Fruit fly (Drosophila melanogaster): Measurements from ENCODE around the gene mRpL47.

The mRpL47 gene

dm6 chr3R:9501489-9502415, 14.0 kb downstream of the mRpL47 start (continued):
- TF ChIP-seq CG12769 (tag; optimal IDR thresholded peaks at IDR 0.05) = peak; percentile 75
- TF ChIP-seq gro (GFP tag; optimal IDR thresholded peaks at IDR 0.05) = no peak
- TF ChIP-seq usp (GFP tag; optimal IDR thresholded peaks at IDR 0.05) = no peak
- peak; percentile 46 for TF ChIP-seq kni (GFP tag; optimal IDR thresholded peaks at IDR 0.05)
- TF ChIP-seq CG2678 (tag; optimal IDR thresholded peaks at IDR 0.05) = no peak
- no peak for TF ChIP-seq trem (tag; optimal IDR thresholded peaks at IDR 0.05)
- peak; percentile 63 for TF ChIP-seq exex (tag; optimal IDR thresholded peaks at IDR 0.05)
- no peak for TF ChIP-seq wek (GFP tag; optimal IDR thresholded peaks at IDR 0.05)
- TF ChIP-seq Meics (GFP tag; optimal IDR thresholded peaks at IDR 0.05) = no peak
- TF ChIP-seq CG31224 (GFP tag; IDR thresholded peaks at IDR 0.05) = peak; percentile 26; the same call in 1 of the 2 replicates
- no peak for TF ChIP-seq CG17328 (GFP tag; IDR thresholded peaks at IDR 0.05)
- no peak for TF ChIP-seq CG13287 (GFP tag; IDR thresholded peaks at IDR 0.05; ENCODE audit: partially characterized antibody)
- no peak for TF ChIP-seq CG4328 (GFP tag; optimal IDR thresholded peaks at IDR 0.05)
- no peak for TF ChIP-seq BtbVII (GFP tag; optimal IDR thresholded peaks at IDR 0.05)
- no peak for TF ChIP-seq pum (GFP tag; optimal IDR thresholded peaks at IDR 0.05)
- TF ChIP-seq esg (GFP tag; conservative IDR thresholded peaks at IDR 0.05) = no peak
- TF ChIP-seq CG4282 (GFP tag; optimal IDR thresholded peaks at IDR 0.05) = no peak
- no peak for TF ChIP-seq CG12155 (GFP tag; optimal IDR thresholded peaks at IDR 0.05)
- TF ChIP-seq CG1024 (GFP tag; IDR thresholded peaks at IDR 0.05) = no peak
- peak; percentile 24 for TF ChIP-seq mirr (GFP tag; optimal IDR thresholded peaks at IDR 0.05)
- no peak for TF ChIP-seq ewg (GFP tag; optimal IDR thresholded peaks at IDR 0.05)
- 0 out of 2 replicates have a peak, but pooled peaks have one; percentile 7 for TF ChIP-seq CG9932 (GFP tag; IDR thresholded peaks at IDR 0.05)
- no peak for TF ChIP-seq Pdp1 (GFP tag; optimal IDR thresholded peaks at IDR 0.05)
- peak in 1 of 2 experiments; percentile 45 for TF ChIP-seq Trl (optimal IDR thresholded peaks at IDR 0.05)
- no peak for TF ChIP-seq Trl (GFP tag; optimal IDR thresholded peaks at IDR 0.05)
- TF ChIP-seq fd3F (GFP tag; optimal IDR thresholded peaks at IDR 0.05) = no peak
- TF ChIP-seq CG11695 (GFP tag; IDR thresholded peaks at IDR 0.05) = no peak
- no peak for TF ChIP-seq CG8290 (GFP tag; optimal IDR thresholded peaks at IDR 0.05)
- TF ChIP-seq CG8290 (tag; optimal IDR thresholded peaks at IDR 0.05) = no peak
- no peak for TF ChIP-seq Lim3 (GFP tag; IDR thresholded peaks at IDR 0.05)
- no peak for TF ChIP-seq CG10321 (GFP tag; IDR thresholded peaks at IDR 0.05)
- TF ChIP-seq CG32532 (GFP tag; IDR thresholded peaks at IDR 0.05) = peak; percentile 14; the same call in 1 of the 2 replicates
- 0 out of 2 replicates have a peak, but pooled peaks have one; percentile 11 for TF ChIP-seq chm (GFP tag; IDR thresholded peaks at IDR 0.05)
- TF ChIP-seq CG5180 (GFP tag; optimal IDR thresholded peaks at IDR 0.05) = no peak
- peak; percentile 18; the same call in 1 of the 2 replicates for TF ChIP-seq vvl (GFP tag; IDR thresholded peaks at IDR 0.05)
- TF ChIP-seq Hey (tag; optimal IDR thresholded peaks at IDR 0.05) = peak; percentile 91
- no peak for TF ChIP-seq gce (GFP tag; IDR thresholded peaks at IDR 0.05)
- peak in 1 of 3 experiments; percentile 23 for TF ChIP-seq Stat92E (GFP tag; optimal IDR thresholded peaks at IDR 0.05)
- TF ChIP-seq Sin3A (optimal IDR thresholded peaks at IDR 0.05) = no peak
- TF ChIP-seq CG6689 (GFP tag; IDR thresholded peaks at IDR 0.05) = no peak
- no peak for TF ChIP-seq CG14965 (GFP tag; optimal IDR thresholded peaks at IDR 0.05; ENCODE audit: borderline replicate concordance)
- TF ChIP-seq fd96Cb (tag; optimal IDR thresholded peaks at IDR 0.05) = no peak
- TF ChIP-seq kay (GFP tag; optimal IDR thresholded peaks at IDR 0.05) = peak; percentile 2
- TF ChIP-seq CG8478 (optimal IDR thresholded peaks at IDR 0.05) = no peak
- TF ChIP-seq jigr1 (GFP tag; IDR thresholded peaks at IDR 0.05) = no peak
- peak; percentile 81 for TF ChIP-seq z (GFP tag; IDR thresholded peaks at IDR 0.05)
- TF ChIP-seq CG10543 (GFP tag; optimal IDR thresholded peaks at IDR 0.05) = peak; percentile 88
- TF ChIP-seq Vsx1 (GFP tag; optimal IDR thresholded peaks at IDR 0.05) = no peak
- peak; percentile 54 for TF ChIP-seq Med (GFP tag)
- TF ChIP-seq hth (optimal IDR thresholded peaks at IDR 0.05) = no peak
